Fruit fly (Drosophila melanogaster) whole organism, prepupa: ENCODE data around the gene Cht11.

ENCODE experiments used
- Blimp-1 ChIP-seq: fragments of 200-800 bp; sonication (Bioruptor generic); optimal IDR thresholded peaks from 3 replicates; lab custom pipeline; 2017; ENCODE audit warnings: missing biosample characterization, missing genetic modification characterization, mild to moderate bottlenecking, moderate library complexity, missing genetic modification reagents
- CG10669 ChIP-seq: fragments of 200-800 bp; sonication (Bioruptor generic); optimal IDR thresholded peaks from 3 replicates; lab custom pipeline; 2018; ENCODE audit warnings: missing biosample characterization, mild to moderate bottlenecking, missing genetic modification characterization, moderate library complexity
- CG11294 ChIP-seq: fragments of 200-800 bp; sonication (Bioruptor generic); IDR thresholded peaks from 2 replicates; pipeline ENCODE4 v1.3.6; 2022; ENCODE audit warnings: missing biosample characterization, missing genetic modification characterization
- CG11762 ChIP-seq: fragments of 200-800 bp; sonication (Bioruptor generic); optimal IDR thresholded peaks from 3 replicates; lab custom pipeline; 2016; ENCODE audit warnings: missing biosample characterization, missing genetic modification characterization; ENCODE audit not compliant: insufficient read depth
- CG11902 ChIP-seq: fragments of 200-800 bp; sonication (Bioruptor generic); optimal IDR thresholded peaks from 3 replicates; lab custom pipeline; 2016; ENCODE audit warnings: missing biosample characterization, missing genetic modification characterization
- CG1621 ChIP-seq: fragments of 200-800 bp; sonication (Bioruptor generic); optimal IDR thresholded peaks from 3 replicates; lab custom pipeline; 2018; ENCODE audit warnings: missing biosample characterization, mild to moderate bottlenecking, missing genetic modification characterization
- CG16779 ChIP-seq: fragments of 200-800 bp; sonication (Bioruptor generic); optimal IDR thresholded peaks from 3 replicates; lab custom pipeline; 2017; ENCODE audit warnings: missing biosample characterization, mild to moderate bottlenecking, missing genetic modification characterization
- CG3032 ChIP-seq: fragments of 200-800 bp; optimal IDR thresholded peaks from 2 replicates; lab custom pipeline; 2019; ENCODE audit warnings: missing biosample characterization, mild to moderate bottlenecking, missing genetic modification characterization, moderate library complexity
- CG34406 ChIP-seq: fragments of 200-800 bp; sonication (Bioruptor generic); optimal IDR thresholded peaks from 3 replicates; lab custom pipeline; 2016; ENCODE audit warnings: missing biosample characterization, missing genetic modification characterization
- CG6163 ChIP-seq: fragments of 200-800 bp; sonication (Bioruptor generic); IDR thresholded peaks from 3 replicates; pipeline ENCODE4 v1.3.6; 2022; ENCODE audit warnings: missing biosample characterization, missing genetic modification characterization
- CG6276 ChIP-seq: fragments of 200-800 bp; sonication (Bioruptor generic); optimal IDR thresholded peaks from 2 replicates; lab custom pipeline; 2017; ENCODE audit warnings: missing biosample characterization, mild to moderate bottlenecking, missing genetic modification characterization
- CG6808 ChIP-seq: fragments of 200-800 bp; sonication (Bioruptor generic); optimal IDR thresholded peaks from 3 replicates; lab custom pipeline; 2017; ENCODE audit warnings: missing biosample characterization, missing genetic modification characterization, mild to moderate bottlenecking, moderate library complexity, missing genetic modification reagents
- CG8119 ChIP-seq: fragments of 200-800 bp; sonication (Bioruptor generic); IDR thresholded peaks from 3 replicates; pipeline ENCODE4 v1.3.6; 2022; ENCODE audit warnings: missing biosample characterization, missing genetic modification characterization
- CG8632 ChIP-seq: fragments of 200-800 bp; sonication (Bioruptor generic); optimal IDR thresholded peaks from 3 replicates; lab custom pipeline; 2016; ENCODE audit warnings: missing biosample characterization, missing genetic modification characterization
- Eip75B ChIP-seq: fragments of 200-800 bp; sonication (Bioruptor generic); optimal IDR thresholded peaks from 3 replicates; lab custom pipeline; 2016; ENCODE audit warnings: missing biosample characterization, missing genetic modification characterization
- Eip78C ChIP-seq: fragments of 200-800 bp; sonication (Bioruptor generic); peaks from one replicate; lab custom pipeline; 2016; ENCODE audit warnings: missing biosample characterization, missing genetic modification characterization
- Eip93F ChIP-seq: fragments of 200-800 bp; sonication (Bioruptor generic); optimal IDR thresholded peaks from 2 replicates; lab custom pipeline; 2016; ENCODE audit warnings: missing biosample characterization, mild to moderate bottlenecking, missing genetic modification characterization
- Ets21C ChIP-seq: fragments of 200-800 bp; sonication (Bioruptor generic); optimal IDR thresholded peaks from 3 replicates; lab custom pipeline; 2016; ENCODE audit warnings: missing biosample characterization, missing genetic modification characterization
- Ets96B ChIP-seq: fragments of 200-800 bp; optimal IDR thresholded peaks from 2 replicates; lab custom pipeline; 2019; ENCODE audit warnings: missing biosample characterization, mild to moderate bottlenecking, missing genetic modification characterization, moderate library complexity
- Gug ChIP-seq: fragments of 200-800 bp; sonication (Bioruptor generic); IDR thresholded peaks from 2 replicates; pipeline ENCODE4 v1.3.6; 2022; ENCODE audit warnings: missing biosample characterization, missing genetic modification characterization
- Hr38 ChIP-seq: sonication (Bioruptor generic); optimal IDR thresholded peaks from 2 replicates; lab custom pipeline; 2016; ENCODE audit warnings: missing biosample characterization, missing genetic modification characterization
- Hr39 ChIP-seq: fragments of 200-800 bp; sonication (Bioruptor generic); optimal IDR thresholded peaks from 2 replicates; lab custom pipeline; 2016; ENCODE audit warnings: missing biosample characterization, missing genetic modification characterization
- OdsH ChIP-seq: fragments of 200-800 bp; sonication (Bioruptor generic); optimal IDR thresholded peaks from 3 replicates; lab custom pipeline; 2016; ENCODE audit warnings: missing biosample characterization, missing genetic modification characterization
- Smox ChIP-seq: fragments of 200-800 bp; sonication (Bioruptor generic); optimal IDR thresholded peaks from 3 replicates; lab custom pipeline; 2016; ENCODE audit warnings: missing biosample characterization, missing genetic modification characterization
- Sox102F ChIP-seq: fragments of 200-800 bp; sonication (Bioruptor generic); optimal IDR thresholded peaks from 2 replicates; lab custom pipeline; 2016; ENCODE audit warnings: missing biosample characterization, mild to moderate bottlenecking, missing genetic modification characterization
- Sox14 ChIP-seq: fragments of 200-800 bp; sonication (Bioruptor generic); optimal IDR thresholded peaks from 3 replicates; lab custom pipeline; 2016; ENCODE audit warnings: missing biosample characterization, missing genetic modification characterization
- Sox15 ChIP-seq: fragments of 200-800 bp; sonication (Bioruptor generic); optimal IDR thresholded peaks from 3 replicates; lab custom pipeline; 2016; ENCODE audit warnings: missing biosample characterization, missing genetic modification characterization
- achi ChIP-seq: fragments of 200-800 bp; sonication (Bioruptor generic); optimal IDR thresholded peaks from 3 replicates; lab custom pipeline; 2016; ENCODE audit warnings: missing biosample characterization, missing genetic modification characterization
- acj6 ChIP-seq: fragments of 200-800 bp; sonication (Bioruptor generic); optimal IDR thresholded peaks from 3 replicates; lab custom pipeline; 2016; ENCODE audit warnings: missing biosample characterization, missing genetic modification characterization
- cyc ChIP-seq: fragments of 200-800 bp; sonication (Bioruptor generic); optimal IDR thresholded peaks from 3 replicates; lab custom pipeline; 2016; ENCODE audit warnings: missing biosample characterization, missing genetic modification characterization
- dac ChIP-seq: fragments of 200-800 bp; sonication (Bioruptor generic); optimal IDR thresholded peaks from 2 replicates; lab custom pipeline; 2017; ENCODE audit warnings: missing biosample characterization, mild to moderate bottlenecking, missing genetic modification characterization
- dsx ChIP-seq: fragments of 200-800 bp; optimal IDR thresholded peaks from 3 replicates; lab custom pipeline; 2019; ENCODE audit warnings: missing biosample characterization, mild to moderate bottlenecking, missing genetic modification characterization, moderate library complexity; ENCODE audit not compliant: poor library complexity, severe bottlenecking
- eg ChIP-seq: fragments of 200-800 bp; sonication (Bioruptor generic); IDR thresholded peaks from 3 replicates; pipeline ENCODE4 v1.3.6; 2022; ENCODE audit warnings: missing biosample characterization, missing genetic modification characterization
- esn ChIP-seq: fragments of 200-800 bp; sonication (Bioruptor generic); optimal IDR thresholded peaks from 2 replicates; lab custom pipeline; 2016; ENCODE audit warnings: missing biosample characterization, mild to moderate bottlenecking, missing genetic modification characterization, moderate library complexity
- fd85E ChIP-seq: fragments of 200-800 bp; sonication (Bioruptor generic); optimal IDR thresholded peaks from 3 replicates; lab custom pipeline; 2016; ENCODE audit warnings: missing biosample characterization, missing genetic modification characterization
- lz ChIP-seq: fragments of 200-800 bp; sonication (Bioruptor generic); optimal IDR thresholded peaks from 3 replicates; lab custom pipeline; 2016; ENCODE audit warnings: missing biosample characterization, missing genetic modification characterization
- spab ChIP-seq: fragments of 200-800 bp; sonication (Bioruptor generic); optimal IDR thresholded peaks from 2 replicates; lab custom pipeline; 2017; ENCODE audit warnings: missing biosample characterization, mild to moderate bottlenecking, missing genetic modification characterization, missing genetic modification reagents
- ss ChIP-seq, 2 experiments: fragments of 200-800 bp; sonication (Bioruptor generic); optimal IDR thresholded peaks; 2 replicates in 1 of 2; 3 replicates in 1 of 2; lab custom pipeline; 2017 to 2018; ENCODE audit warnings: mild to moderate bottlenecking in 2 of 2, missing biosample characterization in 2 of 2, missing genetic modification characterization in 2 of 2, moderate library complexity in 1 of 2
- svp ChIP-seq: fragments of 200-800 bp; sonication (Bioruptor generic); peaks from one replicate; lab custom pipeline; 2016; ENCODE audit warnings: missing biosample characterization, missing genetic modification characterization

Cht11 gene

dm6 chrX:6843841-6844440 is 5.4 kb downstream of the Cht11 start, which contains the start of the genes CG14435 and Tmf (continued):
- TF ChIP-seq Hr38 (GFP tag; lab: Kevin White, UChicago) (no peak), CG11902 (GFP tag; lab: Kevin White, UChicago) (peak; percentile 63), CG16779 (tag; lab: Kevin White, UChicago) (no peak), dsx (peak; percentile 69), CG8119 (peak; percentile 77), CG11762 (peak; percentile 53), ss (GFP tag; optimal IDR thresholded peaks at IDR 0.05; lab: Kevin White, UChicago) (peak; percentile 35 to 54), CG11294 (GFP tag; lab: Robert Waterston, UW) (peak; percentile 62; the same call in 1 of the 2 replicates), Sox14 (GFP tag; lab: Kevin White, UChicago) (peak; percentile 68), OdsH (GFP tag; lab: Kevin White, UChicago) (peak; percentile 78), Eip75B (peak; percentile 72), CG10669 (peak; percentile 76), Sox102F (peak; percentile 63), dac (peak; percentile 48), CG6808 (GFP tag; lab: Kevin White, UChicago) (peak; percentile 65), spab (peak; percentile 38), CG6276 (GFP tag; lab: Kevin White, UChicago) (no peak)

- TF ChIP-seq eg (no peak), lz (GFP tag; lab: Kevin White, UChicago) (no peak), acj6 (GFP tag; lab: Kevin White, UChicago) (no peak), esn (no peak), CG10669 (no peak), Sox15 (GFP tag; lab: Kevin White, UChicago) (no peak)
- TF ChIP-seq, all 60 proteins: peak for 0
Observed at dm6 chrX:6832584-6832983, 16.7 kb downstream of the Cht11 start, which contains the start of gene mAChR-C. Gene mAChR-C (minus strand): TSS chrX:6832684.

- TF ChIP-seq OdsH (GFP tag; lab: Kevin White, UChicago), result no peak
- TF ChIP-seq CG11902 (GFP tag; lab: Kevin White, UChicago), result no peak
- TF ChIP-seq CG1621 (tag; lab: Kevin White, UChicago), result no peak
- no peak for TF ChIP-seq Ets96B (tag; lab: Kevin White, UChicago)
- no peak for TF ChIP-seq CG8632 (GFP tag; lab: Kevin White, UChicago)
- no peak for TF ChIP-seq Hr38 (GFP tag; lab: Kevin White, UChicago)
- no peak for TF ChIP-seq CG34406 (GFP tag; lab: Kevin White, UChicago)
- no peak for TF ChIP-seq CG3032 (tag; lab: Kevin White, UChicago)
- no peak for TF ChIP-seq Hr39 (GFP tag; lab: Kevin White, UChicago)
- TF ChIP-seq achi (GFP tag; lab: Kevin White, UChicago), result no peak
- TF ChIP-seq Eip93F (GFP tag; lab: Kevin White, UChicago), result no peak
- TF ChIP-seq fd85E (GFP tag; lab: Kevin White, UChicago), result no peak
- no peak for TF ChIP-seq CG6163 (GFP tag; lab: Robert Waterston, UW)
- TF ChIP-seq CG16779 (tag; lab: Kevin White, UChicago), result no peak
Observed at dm6 chrX:6824203-6824602, 25.1 kb downstream of the Cht11 start, which contains the start of gene nonC. Gene nonC (plus strand): TSS chrX:6824496.

- TF ChIP-seq cyc (GFP tag; lab: Kevin White, UChicago), result no peak
- TF ChIP-seq CG6163 (GFP tag; lab: Robert Waterston, UW), result no peak
- no peak for TF ChIP-seq Eip78C (GFP tag; lab: Kevin White, UChicago)
- TF ChIP-seq svp (GFP tag; lab: Kevin White, UChicago), result no peak
- no peak for TF ChIP-seq Ets21C
- TF ChIP-seq Blimp-1 (GFP tag; lab: Kevin White, UChicago), result no peak
- TF ChIP-seq Gug (GFP tag; lab: Robert Waterston, UW), result no peak
- TF ChIP-seq Smox (GFP tag; lab: Kevin White, UChicago), result no peak
Observed at dm6 chrX:6822904-6823303, 26.4 kb downstream of the Cht11 start, which contains the start of gene Atx-1. Gene Atx-1 (plus strand): TSS chrX:6823204.
